Fruit fly (Drosophila melanogaster) whole organism, embryonic: ENCODE measurements around the gene CG13465.

Experiments
- Atf-2 ChIP-seq: fragments of 200-800 bp; sonication (Bioruptor generic); optimal IDR thresholded peaks from 2 replicates; lab custom pipeline; 2016; ENCODE audit warnings: missing biosample characterization, missing genetic modification characterization
- Atf6 ChIP-seq: fragments of 200-800 bp; sonication (Bioruptor generic); IDR thresholded peaks from 2 replicates; pipeline ENCODE4 v1.3.6; 2022; ENCODE audit warnings: missing biosample characterization, missing genetic modification characterization
- Blimp-1 ChIP-seq: fragments of 200-800 bp; sonication (Bioruptor generic); optimal IDR thresholded peaks from 3 replicates; lab custom pipeline; 2018; ENCODE audit warnings: missing biosample characterization, missing genetic modification characterization, mild to moderate bottlenecking, moderate library complexity, missing genetic modification reagents
- BtbVII ChIP-seq: fragments of 200-800 bp; sonication (Bioruptor generic); optimal IDR thresholded peaks from 3 replicates; lab custom pipeline; 2017; ENCODE audit warnings: missing biosample characterization, mild to moderate bottlenecking, missing genetic modification characterization
- CG10431 ChIP-seq: fragments of 200-800 bp; sonication (Bioruptor generic); optimal IDR thresholded peaks from 3 replicates; lab custom pipeline; 2018; ENCODE audit warnings: missing biosample characterization, mild to moderate bottlenecking, missing genetic modification characterization
- CG11247 ChIP-seq: fragments of 200-800 bp; sonication (Bioruptor generic); IDR thresholded peaks from 2 replicates; pipeline ENCODE4 v1.3.6; 2022; ENCODE audit warnings: missing biosample characterization, missing genetic modification characterization
- CG11398 ChIP-seq: fragments of 200-800 bp; sonication (Bioruptor generic); optimal IDR thresholded peaks from 2 replicates; lab custom pipeline; 2016; ENCODE audit warnings: missing biosample characterization, missing genetic modification characterization
- CG1233 ChIP-seq: fragments of 200-800 bp; sonication (Bioruptor generic); optimal IDR thresholded peaks from 4 replicates; lab custom pipeline; 2018; ENCODE audit warnings: missing biosample characterization, mild to moderate bottlenecking, missing genetic modification characterization
- CG12391 ChIP-seq: fragments of 200-800 bp; sonication (Bioruptor generic); optimal IDR thresholded peaks from 3 replicates; lab custom pipeline; 2018; ENCODE audit warnings: missing biosample characterization, mild to moderate bottlenecking, missing genetic modification characterization, moderate library complexity
- CG15269 ChIP-seq: fragments of 200-800 bp; sonication (Bioruptor generic); optimal IDR thresholded peaks from 2 replicates; lab custom pipeline; 2018; ENCODE audit warnings: missing biosample characterization, mild to moderate bottlenecking, missing genetic modification characterization, moderate library complexity
- CG15479 ChIP-seq: fragments of 200-800 bp; sonication (Bioruptor generic); optimal IDR thresholded peaks from 3 replicates; lab custom pipeline; 2019; ENCODE audit warnings: missing biosample characterization, mild to moderate bottlenecking, missing genetic modification characterization, moderate library complexity
- CG1647 ChIP-seq: fragments of 200-800 bp; sonication (Bioruptor generic); optimal IDR thresholded peaks from 3 replicates; lab custom pipeline; 2016; ENCODE audit warnings: missing biosample characterization, missing genetic modification characterization
- CG18764 ChIP-seq: fragments of 200-800 bp; sonication (Bioruptor generic); optimal IDR thresholded peaks from 3 replicates; lab custom pipeline; 2016; ENCODE audit warnings: missing biosample characterization, missing genetic modification characterization
- CG30403 ChIP-seq: fragments of 200-800 bp; sonication (Bioruptor generic); optimal IDR thresholded peaks from 3 replicates; lab custom pipeline; 2016; ENCODE audit warnings: missing biosample characterization, missing genetic modification characterization
- CG31224 ChIP-seq: fragments of 200-800 bp; sonication (Bioruptor generic); IDR thresholded peaks from 2 replicates; pipeline ENCODE4 v1.3.6; 2022; ENCODE audit warnings: missing biosample characterization, missing genetic modification characterization
- CG3407 ChIP-seq: fragments of 200-800 bp; sonication (Bioruptor generic); optimal IDR thresholded peaks from 2 replicates; lab custom pipeline; 2018; ENCODE audit warnings: missing biosample characterization, mild to moderate bottlenecking, missing genetic modification characterization
- CG34422 ChIP-seq: fragments of 200-800 bp; sonication (Bioruptor generic); IDR thresholded peaks from 3 replicates; pipeline ENCODE4 v1.3.6; 2022; ENCODE audit warnings: missing biosample characterization, missing genetic modification characterization
- CG4360 ChIP-seq: fragments of 200-800 bp; sonication (Bioruptor generic); IDR thresholded peaks from 2 replicates; pipeline ENCODE4 v1.3.6; 2022; ENCODE audit warnings: missing biosample characterization, missing genetic modification characterization
- CG6813 ChIP-seq: fragments of 200-800 bp; sonication (Bioruptor generic); optimal IDR thresholded peaks from 2 replicates; lab custom pipeline; 2017; ENCODE audit warnings: missing biosample characterization, missing genetic modification characterization, mild to moderate bottlenecking, moderate library complexity, missing genetic modification reagents
- CG7745 ChIP-seq: fragments of 200-800 bp; sonication (Bioruptor generic); optimal IDR thresholded peaks from 2 replicates; lab custom pipeline; 2018; ENCODE audit warnings: missing biosample characterization, mild to moderate bottlenecking, missing genetic modification characterization, moderate library complexity
- CG8089 ChIP-seq: fragments of 200-800 bp; sonication (Bioruptor generic); optimal IDR thresholded peaks from 3 replicates; lab custom pipeline; 2016; ENCODE audit warnings: missing biosample characterization, missing genetic modification characterization
- CG9215 ChIP-seq: fragments of 200-800 bp; sonication (Bioruptor generic); IDR thresholded peaks from 2 replicates; pipeline ENCODE4 v1.3.6; 2022; ENCODE audit warnings: missing biosample characterization, missing genetic modification characterization
- CG9727 ChIP-seq: fragments of 200-800 bp; sonication (Bioruptor generic); optimal IDR thresholded peaks from 3 replicates; lab custom pipeline; 2017; ENCODE audit warnings: missing biosample characterization, mild to moderate bottlenecking, missing genetic modification characterization
- CG9876 ChIP-seq: fragments of 200-800 bp; sonication (Bioruptor generic); optimal IDR thresholded peaks from 2 replicates; lab custom pipeline; 2016; ENCODE audit warnings: missing biosample characterization, missing genetic modification characterization
- CTCF ChIP-seq: fragments of 200-800 bp; sonication (Bioruptor generic); optimal IDR thresholded peaks from 2 replicates; lab custom pipeline; 2017; ENCODE audit warnings: missing biosample characterization, mild to moderate bottlenecking, missing genetic modification characterization, moderate library complexity
- Camta ChIP-seq: fragments of 200-800 bp; sonication (Bioruptor generic); optimal IDR thresholded peaks from 2 replicates; lab custom pipeline; 2016; ENCODE audit warnings: missing biosample characterization, missing genetic modification characterization
- CoRest ChIP-seq: fragments of 200-800 bp; sonication (Bioruptor generic); optimal IDR thresholded peaks from 3 replicates; lab custom pipeline; 2018; ENCODE audit warnings: missing biosample characterization, mild to moderate bottlenecking, missing genetic modification characterization, moderate library complexity
- CrebB ChIP-seq: fragments of 200-800 bp; sonication (Bioruptor generic); optimal IDR thresholded peaks from 3 replicates; lab custom pipeline; 2018; ENCODE audit warnings: missing biosample characterization, mild to moderate bottlenecking, missing genetic modification characterization
- Doc2 ChIP-seq: fragments of 200-800 bp; sonication (Bioruptor generic); IDR thresholded peaks from 2 replicates; pipeline ENCODE4 v1.3.6; 2022; ENCODE audit warnings: missing biosample characterization, missing genetic modification characterization
- GATAe ChIP-seq: fragments of 200-800 bp; sonication (Bioruptor generic); conservative IDR thresholded peaks from 2 replicates; pipeline ENCODE4 v1.3.6; 2022; ENCODE audit warnings: missing biosample characterization, missing genetic modification characterization
- Lhr ChIP-seq: fragments of 200-800 bp; sonication (Bioruptor generic); optimal IDR thresholded peaks from 3 replicates; lab custom pipeline; 2017; ENCODE audit warnings: mild to moderate bottlenecking, missing biosample characterization, missing genetic modification reagents, missing genetic modification characterization
- Mes4 ChIP-seq: fragments of 200-800 bp; sonication (Bioruptor generic); optimal IDR thresholded peaks from 2 replicates; lab custom pipeline; 2016; ENCODE audit warnings: missing biosample characterization, missing genetic modification characterization
- Nf-YA ChIP-seq: fragments of 200-800 bp; sonication (Bioruptor generic); IDR thresholded peaks from 2 replicates; pipeline ENCODE4 v1.3.6; 2022; ENCODE audit warnings: missing biosample characterization, missing genetic modification characterization
- Ravus ChIP-seq: fragments of 200-800 bp; sonication (Bioruptor generic); IDR thresholded peaks from 2 replicates; pipeline ENCODE4 v1.3.6; 2022; ENCODE audit warnings: missing biosample characterization, missing genetic modification characterization
- Sry-δ ChIP-seq: fragments of 200-800 bp; sonication (Bioruptor generic); optimal IDR thresholded peaks from 2 replicates; lab custom pipeline; 2016; ENCODE audit warnings: missing biosample characterization, missing genetic modification characterization
- Vsx1 ChIP-seq: fragments of 200-800 bp; sonication (Bioruptor generic); optimal IDR thresholded peaks from 2 replicates; lab custom pipeline; 2017; ENCODE audit warnings: missing biosample characterization, mild to moderate bottlenecking, missing genetic modification characterization, missing genetic modification reagents
- bowl ChIP-seq: fragments of 200-800 bp; sonication (Bioruptor generic); IDR thresholded peaks from 2 replicates; pipeline ENCODE4 v1.3.6; 2022; ENCODE audit warnings: missing biosample characterization, missing genetic modification characterization
- btn ChIP-seq: fragments of 200-800 bp; sonication (Bioruptor generic); optimal IDR thresholded peaks from 2 replicates; lab custom pipeline; 2016; ENCODE audit warnings: missing biosample characterization, missing genetic modification characterization
- cwo ChIP-seq: fragments of 200-800 bp; sonication (Bioruptor generic); optimal IDR thresholded peaks from 3 replicates; lab custom pipeline; 2017; ENCODE audit warnings: missing biosample characterization, missing genetic modification characterization, mild to moderate bottlenecking, moderate library complexity, missing genetic modification reagents
- dpn ChIP-seq, 2 experiments: fragments of 200-800 bp; sonication (Bioruptor generic); optimal IDR thresholded peaks; 3 replicates each; lab custom pipeline; 2016; ENCODE audit warnings: missing biosample characterization in 2 of 2, missing genetic modification characterization in 2 of 2
- fd96Cb ChIP-seq: fragments of 200-800 bp; sonication (Bioruptor generic); optimal IDR thresholded peaks from 2 replicates; lab custom pipeline; 2018; ENCODE audit warnings: missing biosample characterization, mild to moderate bottlenecking, missing genetic modification characterization, moderate library complexity
- gcm ChIP-seq: fragments of 200-800 bp; sonication (Bioruptor generic); optimal IDR thresholded peaks from 2 replicates; lab custom pipeline; 2019; ENCODE audit warnings: missing biosample characterization, mild to moderate bottlenecking, missing genetic modification characterization, moderate library complexity
- hkb ChIP-seq, 2 experiments: fragments of 200-800 bp in 1 of 2; fragments of >200 bp in 1 of 2; sonication (Bioruptor generic) in 1 of 2; IDR thresholded peaks in 1 of 2; optimal IDR thresholded peaks in 1 of 2; 2 replicates each; pipeline versions ENCODE4 v1.3.6 to Lab custom; 2017 to 2022; ENCODE audit warnings: missing biosample characterization in 1 of 2, missing genetic modification characterization in 1 of 2
- pros ChIP-seq: fragments of 200-800 bp; sonication (Bioruptor generic); optimal IDR thresholded peaks from 3 replicates; lab custom pipeline; 2019; ENCODE audit warnings: missing biosample characterization, mild to moderate bottlenecking, missing genetic modification characterization, moderate library complexity
- psq ChIP-seq: fragments of 200-800 bp; sonication (Bioruptor generic); optimal IDR thresholded peaks from 2 replicates; lab custom pipeline; 2017; ENCODE audit warnings: missing biosample characterization, missing genetic modification characterization
- tll ChIP-seq, 2 experiments: fragments of 200-800 bp in 1 of 2; fragments of >200 bp in 1 of 2; sonication (Bioruptor generic) in 1 of 2; optimal IDR thresholded peaks; 2 replicates each; lab custom pipeline; 2017 to 2019; ENCODE audit warnings: missing biosample characterization in 2 of 2, missing genetic modification characterization in 2 of 2, mild to moderate bottlenecking in 1 of 2, moderate library complexity in 1 of 2
- tna ChIP-seq: fragments of 200-800 bp; sonication (Bioruptor generic); IDR thresholded peaks from 2 replicates; pipeline ENCODE4 v1.3.6; 2022; ENCODE audit warnings: missing biosample characterization, missing genetic modification characterization; ENCODE audit not compliant: partially characterized antibody
- twi ChIP-seq: fragments of 200-800 bp; optimal IDR thresholded peaks from 2 replicates; lab custom pipeline; 2019; ENCODE audit warnings: missing biosample characterization, mild to moderate bottlenecking, missing genetic modification characterization, moderate library complexity
- zf30C ChIP-seq: fragments of 200-800 bp; sonication (Bioruptor generic); optimal IDR thresholded peaks from 3 replicates; lab custom pipeline; 2018; ENCODE audit warnings: missing biosample characterization, mild to moderate bottlenecking, missing genetic modification characterization

Gene CG13465

DNA sequence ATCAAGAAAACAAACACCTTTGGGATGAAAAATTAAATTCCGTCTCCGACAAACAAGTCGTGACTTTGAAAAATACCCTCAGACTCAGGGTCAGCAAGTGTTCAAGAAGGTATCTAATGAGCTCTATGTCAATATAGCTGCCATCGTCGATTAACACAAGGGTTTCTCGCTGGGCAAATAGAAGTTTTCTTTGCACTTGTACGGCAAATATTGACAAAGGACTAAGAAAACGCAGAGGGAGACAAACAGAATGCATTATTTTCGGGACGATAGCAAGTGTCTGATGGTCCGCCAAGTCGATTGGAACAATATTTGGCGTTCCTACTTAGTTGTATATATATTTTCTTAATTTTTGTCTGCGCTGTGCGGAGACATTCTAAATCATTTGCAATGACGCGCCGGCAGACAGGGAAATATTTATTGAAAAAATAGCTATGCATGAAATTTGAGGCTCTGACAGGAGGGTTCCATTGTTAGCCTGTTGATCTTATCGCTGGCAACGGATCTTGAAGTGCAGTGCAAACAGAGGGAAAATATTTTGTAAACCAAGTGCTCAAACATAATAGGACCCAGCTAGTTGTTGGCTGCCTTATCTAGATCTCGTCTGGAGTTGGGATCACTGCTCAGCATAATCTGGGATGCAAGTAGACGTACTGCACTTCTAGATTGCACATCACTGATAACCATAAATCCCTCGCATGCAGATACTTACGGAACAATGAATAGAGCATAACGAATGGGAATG is 12.3 kb upstream of the CG13465 start (continued):
- peak; percentile 54 for TF ChIP-seq psq
- TF ChIP-seq CG9727: peak; percentile 90
- TF ChIP-seq Doc2: no peak
- TF ChIP-seq CG12391 (tag; lab: Kevin White, UChicago): peak; percentile 9
- TF ChIP-seq CG1647 (GFP tag; lab: Kevin White, UChicago): no peak
- TF ChIP-seq CG34422 (GFP tag; lab: Robert Waterston, UW): no peak
- peak; percentile 6 for TF ChIP-seq Mes4 (GFP tag; lab: Kevin White, UChicago)
- TF ChIP-seq CG18764 (GFP tag; lab: Kevin White, UChicago): peak; percentile 35
- peak; percentile 16 for TF ChIP-seq CrebB (tag; lab: Kevin White, UChicago)
- no peak for TF ChIP-seq CG3407 (GFP tag; lab: Kevin White, UChicago)
- no peak for TF ChIP-seq CG9215
- TF ChIP-seq gcm (GFP tag; lab: Kevin White, UChicago): peak; percentile 40
- no peak for TF ChIP-seq Nf-YA
- no peak for TF ChIP-seq Blimp-1
- no peak for TF ChIP-seq GATAe (GFP tag; lab: Robert Waterston, UW)
- TF ChIP-seq bowl: no peak
- peak; percentile 79 for TF ChIP-seq CG1233 (GFP tag; lab: Kevin White, UChicago)
- peak in 1 of 2 experiments; percentile 98 for TF ChIP-seq tll (GFP tag; optimal IDR thresholded peaks at IDR 0.05; lab: Kevin White, UChicago)
- no peak for TF ChIP-seq tna (GFP tag; lab: Robert Waterston, UW)
- peak; percentile 99 for TF ChIP-seq CG15479 (GFP tag; lab: Kevin White, UChicago)
- peak; percentile 65 for TF ChIP-seq pros (GFP tag; lab: Kevin White, UChicago)
- TF ChIP-seq btn: no peak
- no peak for TF ChIP-seq CG31224 (GFP tag; lab: Robert Waterston, UW)
- peak; percentile 13 for TF ChIP-seq CoRest (tag; lab: Kevin White, UChicago)
- no peak for TF ChIP-seq CG8089
- TF ChIP-seq CTCF: no peak
- TF ChIP-seq Ravus (GFP tag; lab: Robert Waterston, UW): no peak
- TF ChIP-seq BtbVII: no peak
- no peak for TF ChIP-seq CG4360 (GFP tag; lab: Robert Waterston, UW)
- TF ChIP-seq CG11247: no peak
- TF ChIP-seq CG30403 (GFP tag; lab: Kevin White, UChicago): no peak
- TF ChIP-seq CG11398 (GFP tag; lab: Kevin White, UChicago): peak; percentile 51
- peak; percentile 33 for TF ChIP-seq twi (tag; lab: Kevin White, UChicago)
- peak; percentile 14 for TF ChIP-seq Camta (GFP tag; lab: Kevin White, UChicago)
- no peak for TF ChIP-seq Atf6 (GFP tag; lab: Robert Waterston, UW)
- TF ChIP-seq Vsx1 (GFP tag; lab: Kevin White, UChicago): peak; percentile 54
- no peak for TF ChIP-seq CG9876 (GFP tag; lab: Kevin White, UChicago)
- peak; percentile 85 for TF ChIP-seq CG7745 (tag; lab: Kevin White, UChicago)
- peak; percentile 21 for TF ChIP-seq Atf-2 (GFP tag; lab: Kevin White, UChicago)
- no peak for TF ChIP-seq hkb (optimal IDR thresholded peaks at IDR 0.05; lab: Kevin White, UChicago)
- no peak for TF ChIP-seq hkb (GFP tag; IDR thresholded peaks at IDR 0.05; lab: Robert Waterston, UW)
- TF ChIP-seq cwo: no peak
- no peak for TF ChIP-seq CG15269 (tag; lab: Kevin White, UChicago)
- peak in 1 of 2 experiments; percentile 20 for TF ChIP-seq dpn (GFP tag; optimal IDR thresholded peaks at IDR 0.05; lab: Kevin White, UChicago)
- peak; percentile 39 for TF ChIP-seq Lhr (GFP tag; lab: Kevin White, UChicago)
- no peak for TF ChIP-seq CG10431 (GFP tag; lab: Kevin White, UChicago)
- TF ChIP-seq Sry-δ (GFP tag; lab: Kevin White, UChicago): no peak
- TF ChIP-seq CG6813 (GFP tag; lab: Kevin White, UChicago): peak; percentile 87
- TF ChIP-seq zf30C (GFP tag; lab: Kevin White, UChicago): no peak
- TF ChIP-seq fd96Cb (tag; lab: Kevin White, UChicago): no peak
